Fruit fly (Drosophila melanogaster) whole organism, embryonic: ENCODE measurements around the gene CG7264.

Experiments
- B-H2 ChIP-seq: fragments of 200-800 bp; sonication (Bioruptor generic); optimal IDR thresholded peaks from 2 replicates; lab custom pipeline; 2018; ENCODE audit warnings: missing biosample characterization, mild to moderate bottlenecking, missing genetic modification characterization
- CG10147 ChIP-seq: fragments of 200-800 bp; sonication (Bioruptor generic); optimal IDR thresholded peaks from 2 replicates; lab custom pipeline; 2019; ENCODE audit warnings: missing biosample characterization, mild to moderate bottlenecking, missing genetic modification characterization, moderate library complexity
- CG10209 ChIP-seq: fragments of 200-800 bp; sonication (Bioruptor generic); optimal IDR thresholded peaks from 3 replicates; lab custom pipeline; 2017; ENCODE audit warnings: missing biosample characterization, mild to moderate bottlenecking, missing genetic modification characterization, missing genetic modification reagents
- CG10267 ChIP-seq: fragments of 200-800 bp; sonication (Bioruptor generic); optimal IDR thresholded peaks from 2 replicates; lab custom pipeline; 2018; ENCODE audit warnings: missing biosample characterization, mild to moderate bottlenecking, missing genetic modification characterization, moderate library complexity
- CG10321 ChIP-seq: fragments of 200-800 bp; sonication (Bioruptor generic); IDR thresholded peaks from 2 replicates; pipeline ENCODE4 v1.3.6; 2022; ENCODE audit warnings: missing biosample characterization, missing genetic modification characterization
- CG10431 ChIP-seq: fragments of 200-800 bp; sonication (Bioruptor generic); optimal IDR thresholded peaks from 3 replicates; lab custom pipeline; 2018; ENCODE audit warnings: missing biosample characterization, mild to moderate bottlenecking, missing genetic modification characterization
- CG10979 ChIP-seq: fragments of 200-800 bp; sonication (Bioruptor generic); optimal IDR thresholded peaks from 2 replicates; lab custom pipeline; 2018; ENCODE audit warnings: missing biosample characterization, mild to moderate bottlenecking, missing genetic modification characterization, moderate library complexity
- CG12104 ChIP-seq: fragments of 200-800 bp; sonication (Bioruptor generic); optimal IDR thresholded peaks from 3 replicates; lab custom pipeline; 2016; ENCODE audit warnings: missing biosample characterization, missing genetic modification characterization
- CG12942 ChIP-seq: fragments of 200-800 bp; sonication (Bioruptor generic); optimal IDR thresholded peaks from 3 replicates; lab custom pipeline; 2016; ENCODE audit warnings: missing biosample characterization, missing genetic modification characterization
- CG13424 ChIP-seq: fragments of 200-800 bp; sonication (Bioruptor generic); optimal IDR thresholded peaks from 2 replicates; lab custom pipeline; 2019; ENCODE audit warnings: missing biosample characterization, mild to moderate bottlenecking, missing genetic modification characterization, moderate library complexity
- CG1529 ChIP-seq: fragments of 200-800 bp; sonication (Bioruptor generic); optimal IDR thresholded peaks from 3 replicates; lab custom pipeline; 2018; ENCODE audit warnings: missing biosample characterization, missing genetic modification characterization
- CG15479 ChIP-seq: fragments of 200-800 bp; sonication (Bioruptor generic); optimal IDR thresholded peaks from 3 replicates; lab custom pipeline; 2019; ENCODE audit warnings: missing biosample characterization, mild to moderate bottlenecking, missing genetic modification characterization, moderate library complexity
- CG1602 ChIP-seq: fragments of 200-800 bp; sonication (Bioruptor generic); optimal IDR thresholded peaks from 3 replicates; lab custom pipeline; 2016; ENCODE audit warnings: missing biosample characterization, missing genetic modification characterization
- CG1603 ChIP-seq: fragments of 200-800 bp; sonication (Bioruptor generic); optimal IDR thresholded peaks from 2 replicates; lab custom pipeline; 2019; ENCODE audit warnings: missing biosample characterization, mild to moderate bottlenecking, missing genetic modification characterization, moderate library complexity
- CG17186 ChIP-seq: fragments of 200-800 bp; sonication (Bioruptor generic); optimal IDR thresholded peaks from 3 replicates; lab custom pipeline; 2017; ENCODE audit warnings: missing biosample characterization, missing genetic modification reagents, missing genetic modification characterization
- CG17328 ChIP-seq: fragments of 200-800 bp; sonication (Bioruptor generic); IDR thresholded peaks from 2 replicates; pipeline ENCODE4 v1.3.6; 2022; ENCODE audit warnings: missing biosample characterization, missing genetic modification characterization
- CG18476 ChIP-seq: fragments of 200-800 bp; sonication (Bioruptor generic); optimal IDR thresholded peaks from 2 replicates; lab custom pipeline; 2016; ENCODE audit warnings: missing biosample characterization, mild to moderate bottlenecking, missing genetic modification characterization
- CG30403 ChIP-seq: fragments of 200-800 bp; sonication (Bioruptor generic); optimal IDR thresholded peaks from 3 replicates; lab custom pipeline; 2016; ENCODE audit warnings: missing biosample characterization, missing genetic modification characterization
- CG3065 ChIP-seq: fragments of 200-800 bp; sonication (Bioruptor generic); optimal IDR thresholded peaks from 2 replicates; lab custom pipeline; 2016; ENCODE audit warnings: missing biosample characterization, missing genetic modification characterization
- CG3838 ChIP-seq: fragments of 200-800 bp; sonication (Bioruptor generic); optimal IDR thresholded peaks from 3 replicates; lab custom pipeline; 2016; ENCODE audit warnings: missing biosample characterization, missing genetic modification characterization
- CG6175 ChIP-seq: fragments of 200-800 bp; sonication (Bioruptor generic); IDR thresholded peaks from 3 replicates; pipeline ENCODE4 v1.3.6; 2022; ENCODE audit warnings: missing biosample characterization, missing genetic modification characterization
- CG6683 ChIP-seq: fragments of 200-800 bp; sonication (Bioruptor generic); optimal IDR thresholded peaks from 2 replicates; lab custom pipeline; 2017; ENCODE audit warnings: missing biosample characterization, mild to moderate bottlenecking, missing genetic modification characterization, missing genetic modification reagents
- CG6689 ChIP-seq: fragments of 200-800 bp; sonication (Bioruptor generic); IDR thresholded peaks from 2 replicates; pipeline ENCODE4 v1.3.6; 2022; ENCODE audit warnings: missing biosample characterization, missing genetic modification characterization
- CG7372 ChIP-seq: fragments of 200-800 bp; sonication (Bioruptor generic); IDR thresholded peaks from 2 replicates; pipeline ENCODE4 v1.3.6; 2022; ENCODE audit warnings: missing biosample characterization, missing genetic modification characterization
- CG9932 ChIP-seq: fragments of 200-800 bp; sonication (Bioruptor generic); IDR thresholded peaks from 2 replicates; pipeline ENCODE4 v1.3.6; 2022; ENCODE audit warnings: missing biosample characterization, missing genetic modification characterization
- CTCF ChIP-seq: fragments of 200-800 bp; sonication (Bioruptor generic); optimal IDR thresholded peaks from 2 replicates; lab custom pipeline; 2017; ENCODE audit warnings: missing biosample characterization, mild to moderate bottlenecking, missing genetic modification characterization, moderate library complexity
- Drgx ChIP-seq: fragments of 200-800 bp; sonication (Bioruptor generic); IDR thresholded peaks from 2 replicates; pipeline ENCODE4 v1.3.6; 2022; ENCODE audit warnings: missing biosample characterization, missing genetic modification characterization
- HLHmδ ChIP-seq: fragments of 200-800 bp; sonication (Bioruptor generic); optimal IDR thresholded peaks from 2 replicates; lab custom pipeline; 2018; ENCODE audit warnings: missing biosample characterization, mild to moderate bottlenecking, missing genetic modification characterization, moderate library complexity
- Stat92E ChIP-seq, 3 experiments: fragments of >200 bp in 2 of 3; fragments of 200-800 bp in 1 of 3; sonication (Bioruptor generic) in 1 of 3; optimal IDR thresholded peaks; 2 replicates each; lab custom pipeline; 2017 to 2019; ENCODE audit warnings: missing biosample characterization in 3 of 3, missing genetic modification characterization in 3 of 3, mild to moderate bottlenecking in 1 of 3, moderate library complexity in 1 of 3
- YL-1 ChIP-seq: fragments of 200-800 bp; sonication (Bioruptor generic); optimal IDR thresholded peaks from 3 replicates; lab custom pipeline; 2017; ENCODE audit warnings: missing biosample characterization, mild to moderate bottlenecking, missing genetic modification characterization
- ac ChIP-seq: fragments of 200-800 bp; sonication (Bioruptor generic); optimal IDR thresholded peaks from 3 replicates; lab custom pipeline; 2017; ENCODE audit warnings: missing biosample characterization, mild to moderate bottlenecking, missing genetic modification characterization
- bcd ChIP-seq: fragments of 200-800 bp; sonication (Bioruptor generic); optimal IDR thresholded peaks from 2 replicates; lab custom pipeline; 2017; ENCODE audit warnings: missing biosample characterization, mild to moderate bottlenecking, missing genetic modification characterization
- crp ChIP-seq, 2 experiments: fragments of 200-800 bp; sonication (Bioruptor generic); optimal IDR thresholded peaks; 2 replicates in 1 of 2; 3 replicates in 1 of 2; lab custom pipeline; 2017; ENCODE audit warnings: missing biosample characterization in 2 of 2, missing genetic modification characterization in 2 of 2, mild to moderate bottlenecking in 1 of 2, moderate library complexity in 1 of 2
- disco-r ChIP-seq: fragments of 200-800 bp; sonication (Bioruptor generic); optimal IDR thresholded peaks from 2 replicates; lab custom pipeline; 2016; ENCODE audit warnings: missing biosample characterization, missing genetic modification characterization
- ewg ChIP-seq: fragments of 200-800 bp; sonication (Bioruptor generic); optimal IDR thresholded peaks from 3 replicates; lab custom pipeline; 2017; ENCODE audit warnings: mild to moderate bottlenecking, missing biosample characterization, missing genetic modification reagents, missing genetic modification characterization
- fu2 ChIP-seq: fragments of 200-800 bp; sonication (Bioruptor generic); optimal IDR thresholded peaks from 2 replicates; lab custom pipeline; 2016; ENCODE audit warnings: missing biosample characterization, missing genetic modification characterization
- gem ChIP-seq: fragments of 200-800 bp; sonication (Bioruptor generic); optimal IDR thresholded peaks from 2 replicates; lab custom pipeline; 2019; ENCODE audit warnings: missing biosample characterization, mild to moderate bottlenecking, missing genetic modification characterization, moderate library complexity
- hb ChIP-seq: fragments of 200-800 bp; sonication (Bioruptor generic); IDR thresholded peaks from 3 replicates; pipeline ENCODE4 v1.3.6; 2022; ENCODE audit warnings: missing biosample characterization, missing genetic modification characterization; ENCODE audit not compliant: partially characterized antibody
- ken ChIP-seq: fragments of 200-800 bp; sonication (Bioruptor generic); IDR thresholded peaks from 3 replicates; pipeline ENCODE4 v1.3.6; 2022; ENCODE audit warnings: missing biosample characterization, missing genetic modification characterization
- lov ChIP-seq, 2 experiments: fragments of 200-800 bp in 1 of 2; fragments of >200 bp in 1 of 2; sonication (Bioruptor generic) in 1 of 2; IDR thresholded peaks in 1 of 2; optimal IDR thresholded peaks in 1 of 2; 2 replicates in 1 of 2; 3 replicates in 1 of 2; pipeline versions ENCODE4 v1.3.6 to Lab custom; 2017 to 2022; ENCODE audit warnings: missing biosample characterization in 1 of 2, missing genetic modification characterization in 1 of 2
- psq ChIP-seq: fragments of 200-800 bp; sonication (Bioruptor generic); optimal IDR thresholded peaks from 2 replicates; lab custom pipeline; 2017; ENCODE audit warnings: missing biosample characterization, missing genetic modification characterization
- salm ChIP-seq: fragments of 200-800 bp; sonication (Bioruptor generic); optimal IDR thresholded peaks from 2 replicates; lab custom pipeline; 2018; ENCODE audit warnings: missing biosample characterization, mild to moderate bottlenecking, missing genetic modification characterization
- slou ChIP-seq: fragments of 200-800 bp; sonication (Bioruptor generic); optimal IDR thresholded peaks from 3 replicates; lab custom pipeline; 2016; ENCODE audit warnings: missing biosample characterization, missing genetic modification characterization
- sna ChIP-seq: fragments of 200-800 bp; sonication (Bioruptor generic); IDR thresholded peaks from 2 replicates; pipeline ENCODE4 v1.3.6; 2022; ENCODE audit warnings: missing biosample characterization, missing genetic modification characterization; ENCODE audit not compliant: partially characterized antibody
- sqz ChIP-seq: fragments of 200-800 bp; sonication (Bioruptor generic); optimal IDR thresholded peaks from 3 replicates; lab custom pipeline; 2018; ENCODE audit warnings: missing biosample characterization, mild to moderate bottlenecking, missing genetic modification characterization
- sug ChIP-seq: fragments of 200-800 bp; optimal IDR thresholded peaks from 2 replicates; lab custom pipeline; 2019; ENCODE audit warnings: missing biosample characterization, mild to moderate bottlenecking, missing genetic modification characterization, moderate library complexity
- tna ChIP-seq: fragments of 200-800 bp; sonication (Bioruptor generic); IDR thresholded peaks from 2 replicates; pipeline ENCODE4 v1.3.6; 2022; ENCODE audit warnings: missing biosample characterization, missing genetic modification characterization; ENCODE audit not compliant: partially characterized antibody
- toy ChIP-seq: fragments of 200-800 bp; sonication (Bioruptor generic); IDR thresholded peaks from 2 replicates; pipeline ENCODE4 v1.3.6; 2022; ENCODE audit warnings: missing biosample characterization, missing genetic modification characterization
- wdn ChIP-seq: fragments of 200-800 bp; sonication (Bioruptor generic); IDR thresholded peaks from 2 replicates; pipeline ENCODE4 v1.3.6; 2022; ENCODE audit warnings: missing biosample characterization, missing genetic modification characterization
- zen2 ChIP-seq: fragments of 200-800 bp; sonication (Bioruptor generic); IDR thresholded peaks from 3 replicates; pipeline ENCODE4 v1.3.6; 2022; ENCODE audit warnings: missing biosample characterization, missing genetic modification characterization; ENCODE audit not compliant: partially characterized antibody

The CG7264 gene

dm6 chr3L:11833296-11833717 is 4.5 kb downstream of the CG7264 start, which contains the start of gene CycA (continued):
- TF ChIP-seq CG15479 (GFP tag; lab: Kevin White, UChicago) (no peak), sqz (GFP tag; lab: Kevin White, UChicago) (no peak), CTCF (GFP tag; lab: Kevin White, UChicago) (peak; percentile 3), CG10267 (peak; percentile 62), fu2 (no peak), disco-r (GFP tag; lab: Kevin White, UChicago) (no peak), Drgx (GFP tag; lab: Robert Waterston, UW) (no peak), YL-1 (GFP tag; lab: Kevin White, UChicago) (peak; percentile 53), crp (GFP tag; optimal IDR thresholded peaks at IDR 0.05; lab: Kevin White, UChicago) (peak in 1 of 2 experiments; percentile 24), CG6683 (GFP tag; lab: Kevin White, UChicago) (no peak), CG3838 (GFP tag; lab: Kevin White, UChicago) (no peak), CG18476 (GFP tag; lab: Kevin White, UChicago) (no peak), CG3065 (GFP tag; lab: Kevin White, UChicago) (no peak), CG6689 (GFP tag; lab: Robert Waterston, UW) (no peak), lov (optimal IDR thresholded peaks at IDR 0.05; lab: Kevin White, UChicago) (no peak), lov (GFP tag; IDR thresholded peaks at IDR 0.05; lab: Robert Waterston, UW) (no peak), CG9932 (GFP tag; lab: Robert Waterston, UW) (no peak), sna (GFP tag; lab: Robert Waterston, UW) (peak; percentile 77), CG10431 (GFP tag; lab: Kevin White, UChicago) (no peak), CG30403 (GFP tag; lab: Kevin White, UChicago) (peak; percentile 12), CG1602 (no peak), CG17186 (peak; percentile 73), gem (tag; lab: Kevin White, UChicago) (no peak), ewg (GFP tag; lab: Kevin White, UChicago) (no peak), CG10979 (tag; lab: Kevin White, UChicago) (no peak), slou (GFP tag; lab: Kevin White, UChicago) (no peak), CG1529 (GFP tag; lab: Kevin White, UChicago) (no peak), CG10147 (GFP tag; lab: Kevin White, UChicago) (no peak), wdn (GFP tag; lab: Robert Waterston, UW) (no peak), CG13424 (tag; lab: Kevin White, UChicago) (no peak), ac (GFP tag; lab: Kevin White, UChicago) (no peak), sug (no peak), psq (no peak), Stat92E (GFP tag; optimal IDR thresholded peaks at IDR 0.05; lab: Kevin White, UChicago) (peak in 1 of 3 experiments; percentile 69), CG6175 (GFP tag; lab: Robert Waterston, UW) (no peak), tna (GFP tag; lab: Robert Waterston, UW) (peak; percentile 82), toy (no peak), CG12942 (GFP tag; lab: Kevin White, UChicago) (no peak), zen2 (GFP tag; lab: Robert Waterston, UW) (peak; percentile 68; the same call in 1 of the 3 replicates), HLHmδ (no peak), ken (GFP tag; lab: Robert Waterston, UW) (peak; percentile 44; the same call in 1 of the 3 replicates), CG10321 (no peak), CG12104 (GFP tag; lab: Kevin White, UChicago) (no peak), B-H2 (GFP tag; lab: Kevin White, UChicago) (no peak), CG1603 (tag; lab: Kevin White, UChicago) (peak; percentile 59), CG17328 (GFP tag; lab: Robert Waterston, UW) (no peak), salm (no peak), CG10209 (no peak), bcd (GFP tag; lab: Kevin White, UChicago) (no peak), hb (GFP tag; lab: Robert Waterston, UW) (peak; percentile 76), CG7372 (no peak)
